Fruit fly (Drosophila melanogaster) whole organism, embryonic: ENCODE measurements around the gene CG15034.

ENCODE experiments used
- Antp ChIP-seq: fragments of 200-800 bp; sonication (Bioruptor generic); optimal IDR thresholded peaks from 3 replicates; lab custom pipeline; 2016; ENCODE audit warnings: missing biosample characterization, missing genetic modification characterization
- Awh ChIP-seq: fragments of 200-800 bp; sonication (Bioruptor generic); IDR thresholded peaks from 2 replicates; pipeline ENCODE4, ENCODE4 v1.3.6; 2022; ENCODE audit warnings: missing biosample characterization, missing genetic modification characterization
- CG10959 ChIP-seq: fragments of 200-800 bp; sonication (Bioruptor generic); IDR thresholded peaks from 2 replicates; pipeline ENCODE4 v1.3.6; 2022; ENCODE audit warnings: missing biosample characterization, missing genetic modification characterization
- CG11085 ChIP-seq: fragments of 200-800 bp; sonication (Bioruptor generic); IDR thresholded peaks from 2 replicates; pipeline ENCODE4 v1.3.6; 2022; ENCODE audit warnings: missing biosample characterization, missing genetic modification characterization
- CG11247 ChIP-seq: fragments of 200-800 bp; sonication (Bioruptor generic); IDR thresholded peaks from 2 replicates; pipeline ENCODE4 v1.3.6; 2022; ENCODE audit warnings: missing biosample characterization, missing genetic modification characterization
- CG12155 ChIP-seq: fragments of 200-800 bp; sonication (Bioruptor generic); optimal IDR thresholded peaks from 3 replicates; lab custom pipeline; 2016; ENCODE audit warnings: missing biosample characterization, missing genetic modification characterization
- CG12942 ChIP-seq: fragments of 200-800 bp; sonication (Bioruptor generic); optimal IDR thresholded peaks from 3 replicates; lab custom pipeline; 2016; ENCODE audit warnings: missing biosample characterization, missing genetic modification characterization
- CG13894 ChIP-seq: fragments of 200-800 bp; sonication (Bioruptor generic); optimal IDR thresholded peaks from 3 replicates; lab custom pipeline; 2018; ENCODE audit warnings: missing biosample characterization, mild to moderate bottlenecking, missing genetic modification characterization, moderate library complexity
- CG1603 ChIP-seq: fragments of 200-800 bp; sonication (Bioruptor generic); optimal IDR thresholded peaks from 2 replicates; lab custom pipeline; 2019; ENCODE audit warnings: missing biosample characterization, mild to moderate bottlenecking, missing genetic modification characterization, moderate library complexity
- CG17359 ChIP-seq: fragments of 200-800 bp; sonication (Bioruptor generic); optimal IDR thresholded peaks from 3 replicates; lab custom pipeline; 2018; ENCODE audit warnings: missing biosample characterization, mild to moderate bottlenecking, missing genetic modification characterization, moderate library complexity
- CG18764 ChIP-seq: fragments of 200-800 bp; sonication (Bioruptor generic); optimal IDR thresholded peaks from 3 replicates; lab custom pipeline; 2016; ENCODE audit warnings: missing biosample characterization, missing genetic modification characterization
- CG2202 ChIP-seq: fragments of 200-800 bp; sonication (Bioruptor generic); optimal IDR thresholded peaks from 2 replicates; lab custom pipeline; 2018; ENCODE audit warnings: missing biosample characterization, mild to moderate bottlenecking, missing genetic modification characterization
- CG2712 ChIP-seq: fragments of 200-800 bp; optimal IDR thresholded peaks from 3 replicates; lab custom pipeline; 2019; ENCODE audit warnings: missing biosample characterization, mild to moderate bottlenecking, missing genetic modification characterization, moderate library complexity
- CG32767 ChIP-seq: fragments of 200-800 bp; sonication (Bioruptor generic); IDR thresholded peaks from 2 replicates; pipeline ENCODE4 v1.3.6; 2022; ENCODE audit warnings: missing biosample characterization, missing genetic modification characterization
- CG3281 ChIP-seq: fragments of 200-800 bp; sonication (Bioruptor generic); optimal IDR thresholded peaks from 3 replicates; lab custom pipeline; 2017; ENCODE audit warnings: missing biosample characterization, mild to moderate bottlenecking, missing genetic modification characterization
- CG3838 ChIP-seq: fragments of 200-800 bp; sonication (Bioruptor generic); optimal IDR thresholded peaks from 3 replicates; lab custom pipeline; 2016; ENCODE audit warnings: missing biosample characterization, missing genetic modification characterization
- CG6654 ChIP-seq: fragments of 200-800 bp; sonication (Bioruptor generic); optimal IDR thresholded peaks from 2 replicates; lab custom pipeline; 2017; ENCODE audit warnings: missing biosample characterization, mild to moderate bottlenecking, missing genetic modification characterization
- Deaf1 ChIP-seq: fragments of 200-800 bp; optimal IDR thresholded peaks from 3 replicates; lab custom pipeline; 2019; ENCODE audit warnings: missing biosample characterization, mild to moderate bottlenecking, missing genetic modification characterization, moderate library complexity
- Eip74EF ChIP-seq, 2 experiments: fragments of 200-800 bp in 1 of 2; fragments of >200 bp in 1 of 2; sonication (Bioruptor generic) in 1 of 2; optimal IDR thresholded peaks; 2 replicates each; lab custom pipeline; 2017 to 2019; ENCODE audit warnings: missing biosample characterization in 2 of 2, missing genetic modification characterization in 2 of 2, mild to moderate bottlenecking in 1 of 2, moderate library complexity in 1 of 2
- Hmr ChIP-seq: fragments of 200-800 bp; sonication (Bioruptor generic); optimal IDR thresholded peaks from 3 replicates; lab custom pipeline; 2017; ENCODE audit warnings: mild to moderate bottlenecking, missing biosample characterization, missing genetic modification reagents, missing genetic modification characterization
- Hr78 ChIP-seq, 2 experiments: fragments of 200-800 bp in 1 of 2; fragments of >200 bp in 1 of 2; sonication (Bioruptor generic) in 1 of 2; optimal IDR thresholded peaks; 2 replicates each; lab custom pipeline; 2017 to 2019; ENCODE audit warnings: missing biosample characterization in 2 of 2, missing genetic modification characterization in 2 of 2, mild to moderate bottlenecking in 1 of 2, moderate library complexity in 1 of 2
- Lhr ChIP-seq: fragments of 200-800 bp; sonication (Bioruptor generic); optimal IDR thresholded peaks from 3 replicates; lab custom pipeline; 2017; ENCODE audit warnings: mild to moderate bottlenecking, missing biosample characterization, missing genetic modification reagents, missing genetic modification characterization
- Max ChIP-seq: fragments of 200-800 bp; sonication (Bioruptor generic); optimal IDR thresholded peaks from 2 replicates; lab custom pipeline; 2016; ENCODE audit warnings: missing biosample characterization, mild to moderate bottlenecking, missing genetic modification characterization
- Ravus ChIP-seq: fragments of 200-800 bp; sonication (Bioruptor generic); IDR thresholded peaks from 2 replicates; pipeline ENCODE4 v1.3.6; 2022; ENCODE audit warnings: missing biosample characterization, missing genetic modification characterization
- Spps ChIP-seq: fragments of 200-800 bp; sonication (Bioruptor generic); optimal IDR thresholded peaks from 2 replicates; lab custom pipeline; 2018; ENCODE audit warnings: missing biosample characterization, mild to moderate bottlenecking, missing genetic modification characterization
- abd-A ChIP-seq: fragments of 200-800 bp; sonication (Bioruptor generic); optimal IDR thresholded peaks from 3 replicates; lab custom pipeline; 2019; ENCODE audit warnings: missing biosample characterization, mild to moderate bottlenecking, missing genetic modification characterization, moderate library complexity
- cg ChIP-seq: fragments of 200-800 bp; sonication (Bioruptor generic); optimal IDR thresholded peaks from 3 replicates; lab custom pipeline; 2019; ENCODE audit warnings: missing biosample characterization, mild to moderate bottlenecking, missing genetic modification characterization, moderate library complexity
- ci ChIP-seq: fragments of 200-800 bp; sonication (Bioruptor generic); IDR thresholded peaks from 3 replicates; pipeline ENCODE4 v1.3.6; 2022; ENCODE audit warnings: missing biosample characterization, missing genetic modification characterization
- crol ChIP-seq: fragments of 200-800 bp; sonication (Bioruptor generic); IDR thresholded peaks from 2 replicates; pipeline ENCODE4 v1.3.6; 2022; ENCODE audit warnings: missing biosample characterization, missing genetic modification characterization
- cwo ChIP-seq: fragments of 200-800 bp; sonication (Bioruptor generic); optimal IDR thresholded peaks from 3 replicates; lab custom pipeline; 2017; ENCODE audit warnings: missing biosample characterization, missing genetic modification characterization, mild to moderate bottlenecking, moderate library complexity, missing genetic modification reagents
- dysf ChIP-seq: fragments of 200-800 bp; sonication (Bioruptor generic); IDR thresholded peaks from 3 replicates; pipeline ENCODE4 v1.3.6; 2022; ENCODE audit warnings: missing biosample characterization, missing genetic modification characterization
- eve ChIP-seq, 2 experiments: fragments of >200 bp; optimal IDR thresholded peaks; 2 replicates each; lab custom pipeline; 2017; ENCODE audit warnings: missing biosample characterization in 2 of 2, missing genetic modification characterization in 2 of 2
- gcm ChIP-seq: fragments of 200-800 bp; sonication (Bioruptor generic); optimal IDR thresholded peaks from 2 replicates; lab custom pipeline; 2019; ENCODE audit warnings: missing biosample characterization, mild to moderate bottlenecking, missing genetic modification characterization, moderate library complexity
- gem ChIP-seq: fragments of 200-800 bp; sonication (Bioruptor generic); optimal IDR thresholded peaks from 2 replicates; lab custom pipeline; 2019; ENCODE audit warnings: missing biosample characterization, mild to moderate bottlenecking, missing genetic modification characterization, moderate library complexity
- grn ChIP-seq: fragments of 200-800 bp; sonication (Bioruptor generic); optimal IDR thresholded peaks from 3 replicates; lab custom pipeline; 2017; ENCODE audit warnings: missing biosample characterization, missing genetic modification characterization
- lbe ChIP-seq: fragments of 200-800 bp; sonication (Bioruptor generic); optimal IDR thresholded peaks from 2 replicates; lab custom pipeline; 2016; ENCODE audit warnings: missing biosample characterization, mild to moderate bottlenecking, missing genetic modification characterization
- mam ChIP-seq: fragments of 200-800 bp; sonication (Bioruptor generic); optimal IDR thresholded peaks from 3 replicates; lab custom pipeline; 2016; ENCODE audit warnings: missing biosample characterization, missing genetic modification characterization
- peb ChIP-seq: fragments of 200-800 bp; sonication (Bioruptor generic); IDR thresholded peaks from 2 replicates; pipeline ENCODE4 v1.3.6; 2022; ENCODE audit warnings: missing biosample characterization, missing genetic modification characterization
- phol ChIP-seq: fragments of 200-800 bp; sonication (Bioruptor generic); optimal IDR thresholded peaks from 3 replicates; lab custom pipeline; 2018; ENCODE audit warnings: missing biosample characterization, mild to moderate bottlenecking, missing genetic modification characterization, moderate library complexity
- prd ChIP-seq, 3 experiments: fragments of >200 bp in 2 of 3; fragments of 200-800 bp in 1 of 3; sonication (Bioruptor generic) in 1 of 3; optimal IDR thresholded peaks in 2 of 3; IDR thresholded peaks in 1 of 3; 2 replicates in 2 of 3; 3 replicates in 1 of 3; pipeline versions ENCODE4 v1.3.6 to Lab custom; 2017 to 2022; ENCODE audit warnings: missing biosample characterization in 1 of 3, missing genetic modification characterization in 1 of 3
- seq ChIP-seq: fragments of 200-800 bp; sonication (Bioruptor generic); IDR thresholded peaks from 2 replicates; pipeline ENCODE4 v1.3.6; 2022; ENCODE audit warnings: missing biosample characterization, missing genetic modification characterization
- slbo ChIP-seq: fragments of 200-800 bp; sonication (Bioruptor generic); IDR thresholded peaks from 2 replicates; pipeline ENCODE4 v1.3.6; 2022; ENCODE audit warnings: missing biosample characterization, missing genetic modification characterization
- sug ChIP-seq: fragments of 200-800 bp; optimal IDR thresholded peaks from 2 replicates; lab custom pipeline; 2019; ENCODE audit warnings: missing biosample characterization, mild to moderate bottlenecking, missing genetic modification characterization, moderate library complexity
- tna ChIP-seq: fragments of 200-800 bp; sonication (Bioruptor generic); IDR thresholded peaks from 2 replicates; pipeline ENCODE4 v1.3.6; 2022; ENCODE audit warnings: missing biosample characterization, missing genetic modification characterization; ENCODE audit not compliant: partially characterized antibody
- twi ChIP-seq: fragments of 200-800 bp; optimal IDR thresholded peaks from 2 replicates; lab custom pipeline; 2019; ENCODE audit warnings: missing biosample characterization, mild to moderate bottlenecking, missing genetic modification characterization, moderate library complexity
- vnd ChIP-seq: fragments of 200-800 bp; sonication (Bioruptor generic); IDR thresholded peaks from 3 replicates; pipeline ENCODE4 v1.3.6; 2022; ENCODE audit warnings: missing biosample characterization, missing genetic modification characterization; ENCODE audit not compliant: partially characterized antibody
- wek ChIP-seq: fragments of 200-800 bp; sonication (Bioruptor generic); optimal IDR thresholded peaks from 3 replicates; lab custom pipeline; 2018; ENCODE audit warnings: missing biosample characterization, mild to moderate bottlenecking, missing genetic modification characterization, moderate library complexity

The CG15034 gene

DNA sequence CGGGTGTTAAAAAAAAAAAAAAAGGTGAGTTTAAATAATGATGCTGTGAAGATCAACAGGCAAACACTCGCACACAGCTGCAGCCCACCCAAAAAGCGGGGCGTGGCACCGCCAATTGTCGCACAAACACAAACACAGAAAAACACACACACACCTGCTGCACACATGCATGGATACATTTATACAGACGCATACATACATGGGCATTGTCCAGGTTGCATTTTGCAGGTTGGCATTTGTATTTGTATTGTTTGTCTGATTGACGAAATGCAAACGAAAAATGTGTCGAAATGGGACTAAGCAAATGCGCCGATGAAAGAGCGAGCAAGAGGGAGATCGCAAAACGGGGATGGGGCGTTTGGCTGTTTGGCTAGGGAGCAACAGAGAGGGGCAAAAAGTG lies 28.8 kb downstream of the CG15034 start (continued):
- peak; percentile 24 for TF ChIP-seq twi (tag; lab: Kevin White, UChicago)
- TF ChIP-seq Lhr = no peak
- no peak for TF ChIP-seq slbo (GFP tag; lab: Robert Waterston, UW)
- peak; percentile 20; the same call in 1 of the 3 replicates for TF ChIP-seq ci (GFP tag; lab: Robert Waterston, UW)
- TF ChIP-seq CG1603 (tag; lab: Kevin White, UChicago) = peak; percentile 22
- no peak for TF ChIP-seq phol (tag; lab: Kevin White, UChicago)
- TF ChIP-seq cg (GFP tag; lab: Kevin White, UChicago) = peak; percentile 60
- no peak for TF ChIP-seq CG12942 (GFP tag; lab: Kevin White, UChicago)
- TF ChIP-seq gem (tag; lab: Kevin White, UChicago) = no peak
- TF ChIP-seq CG10959 = no peak
- no peak for TF ChIP-seq CG18764 (GFP tag; lab: Kevin White, UChicago)
- no peak for TF ChIP-seq Hmr (GFP tag; lab: Kevin White, UChicago)
- no peak for TF ChIP-seq Max (GFP tag; lab: Kevin White, UChicago)
- TF ChIP-seq Deaf1 (tag; lab: Kevin White, UChicago) = no peak
- no peak for TF ChIP-seq lbe (GFP tag; lab: Kevin White, UChicago)
- TF ChIP-seq CG6654 = no peak
- TF ChIP-seq prd (optimal IDR thresholded peaks at IDR 0.05; lab: Kevin White, UChicago) = no peak
- TF ChIP-seq prd (GFP tag; IDR thresholded peaks at IDR 0.05; lab: Robert Waterston, UW) = no peak
- no peak for TF ChIP-seq tna
- no peak for TF ChIP-seq CG12155 (GFP tag; lab: Kevin White, UChicago)
- no peak for TF ChIP-seq Hr78 (GFP tag; optimal IDR thresholded peaks at IDR 0.05; lab: Kevin White, UChicago)
- no peak for TF ChIP-seq CG17359 (tag; lab: Kevin White, UChicago)
- TF ChIP-seq peb (GFP tag; lab: Robert Waterston, UW) = no peak
- TF ChIP-seq Ravus = no peak
- no peak for TF ChIP-seq Antp
- TF ChIP-seq CG2712 (tag; lab: Kevin White, UChicago) = no peak
- TF ChIP-seq CG3281 (GFP tag; lab: Kevin White, UChicago) = no peak

DNA sequence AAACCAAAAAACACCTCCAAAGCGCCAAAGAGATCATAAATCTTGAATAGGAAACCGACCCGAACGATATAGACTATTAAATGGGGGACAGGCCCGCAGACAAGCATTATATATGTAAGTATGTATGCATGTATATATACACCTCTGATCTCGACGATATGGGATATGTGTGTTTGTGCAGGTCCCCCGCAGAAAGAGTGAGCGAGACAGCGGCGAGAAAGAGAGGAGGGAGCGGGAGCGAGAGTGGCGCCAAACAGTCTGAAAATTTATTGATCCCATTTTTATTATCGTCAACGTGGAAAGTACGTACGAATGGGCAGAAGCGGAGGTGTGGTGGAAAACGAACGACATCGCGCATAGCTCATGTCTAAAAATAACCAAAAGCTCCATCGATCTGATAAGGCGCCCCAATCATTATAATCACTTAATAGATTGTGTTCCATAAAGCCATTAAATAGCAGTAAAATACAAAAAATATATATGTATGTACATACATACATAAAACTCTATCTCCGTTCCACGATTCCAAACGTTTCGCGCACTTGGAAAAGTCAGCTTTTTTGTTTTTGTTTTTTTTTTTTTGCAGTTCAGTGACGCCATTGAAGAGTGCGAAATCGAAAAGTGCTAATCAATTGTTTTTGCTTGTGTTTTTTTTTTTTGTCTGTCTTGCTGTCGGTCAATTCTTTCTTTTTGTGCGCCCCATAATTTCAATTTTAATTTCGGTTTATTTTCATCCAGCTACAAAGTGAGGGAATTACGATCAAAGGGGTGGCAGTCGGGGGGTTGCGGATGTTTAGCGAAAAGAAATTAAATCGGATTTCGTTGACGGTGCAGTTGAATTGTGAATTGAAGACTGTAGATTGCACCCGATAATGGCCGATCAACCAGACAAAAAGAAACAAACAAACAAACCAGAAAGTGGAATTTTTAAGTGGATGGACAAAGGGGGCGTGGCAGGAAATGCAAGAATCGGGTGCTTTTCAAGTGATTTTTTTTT lies 29.8 kb downstream of the CG15034 start:
- TF ChIP-seq eve (GFP tag; optimal IDR thresholded peaks at IDR 0.05; lab: Kevin White, UChicago) (peak in 1 of 2 experiments; percentile 29), cg (GFP tag; lab: Kevin White, UChicago) (peak; percentile 81), cwo (GFP tag; lab: Kevin White, UChicago) (peak; percentile 7), dysf (GFP tag; lab: Robert Waterston, UW) (no peak), seq (GFP tag; lab: Robert Waterston, UW) (no peak), CG32767 (GFP tag; lab: Robert Waterston, UW) (0 out of 2 replicates have a peak, but pooled peaks have one; percentile 13), CG3838 (GFP tag; lab: Kevin White, UChicago) (no peak), grn (GFP tag; lab: Kevin White, UChicago) (peak; percentile 86), mam (GFP tag; lab: Kevin White, UChicago) (no peak), sug (peak; percentile 93), CG11247 (GFP tag; lab: Robert Waterston, UW) (no peak), abd-A (tag; lab: Kevin White, UChicago) (peak; percentile 68), Awh (GFP tag; lab: Robert Waterston, UW) (0 out of 2 replicates have a peak, but pooled peaks have one; percentile 14), Deaf1 (tag; lab: Kevin White, UChicago) (peak; percentile 33), vnd (GFP tag; lab: Robert Waterston, UW) (no peak), crol (peak; percentile 84), Eip74EF (GFP tag; optimal IDR thresholded peaks at IDR 0.05; lab: Kevin White, UChicago) (peak in 1 of 2 experiments; percentile 34), Spps (tag; lab: Kevin White, UChicago) (no peak), CG11085 (GFP tag; lab: Robert Waterston, UW) (no peak), CG2202 (tag; lab: Kevin White, UChicago) (no peak), wek (peak; percentile 9), gcm (GFP tag; lab: Kevin White, UChicago) (peak; percentile 38), CG13894 (peak; percentile 67)
